Fruit fly (Drosophila melanogaster) whole organism, prepupa: ENCODE data around the gene CG18765.

ENCODE experiments used
- Blimp-1 ChIP-seq: fragments of 200-800 bp; sonication (Bioruptor generic); optimal IDR thresholded peaks from 3 replicates; lab custom pipeline; 2017; ENCODE audit warnings: missing biosample characterization, missing genetic modification characterization, mild to moderate bottlenecking, moderate library complexity, missing genetic modification reagents
- CG10631 ChIP-seq: fragments of 200-800 bp; sonication (Bioruptor generic); optimal IDR thresholded peaks from 2 replicates; lab custom pipeline; 2016; ENCODE audit warnings: missing biosample characterization, missing genetic modification characterization
- CG10669 ChIP-seq: fragments of 200-800 bp; sonication (Bioruptor generic); optimal IDR thresholded peaks from 3 replicates; lab custom pipeline; 2018; ENCODE audit warnings: missing biosample characterization, mild to moderate bottlenecking, missing genetic modification characterization, moderate library complexity
- CG11294 ChIP-seq: fragments of 200-800 bp; sonication (Bioruptor generic); IDR thresholded peaks from 2 replicates; pipeline ENCODE4 v1.3.6; 2022; ENCODE audit warnings: missing biosample characterization, missing genetic modification characterization
- CG11762 ChIP-seq: fragments of 200-800 bp; sonication (Bioruptor generic); optimal IDR thresholded peaks from 3 replicates; lab custom pipeline; 2016; ENCODE audit warnings: missing biosample characterization, missing genetic modification characterization; ENCODE audit not compliant: insufficient read depth
- CG11902 ChIP-seq: fragments of 200-800 bp; sonication (Bioruptor generic); optimal IDR thresholded peaks from 3 replicates; lab custom pipeline; 2016; ENCODE audit warnings: missing biosample characterization, missing genetic modification characterization
- CG15336 ChIP-seq: fragments of 200-800 bp; sonication (Bioruptor generic); IDR thresholded peaks from 2 replicates; pipeline ENCODE4 v1.3.6; 2022; ENCODE audit warnings: missing biosample characterization, missing genetic modification characterization
- CG1621 ChIP-seq: fragments of 200-800 bp; sonication (Bioruptor generic); optimal IDR thresholded peaks from 3 replicates; lab custom pipeline; 2018; ENCODE audit warnings: missing biosample characterization, mild to moderate bottlenecking, missing genetic modification characterization
- CG3032 ChIP-seq: fragments of 200-800 bp; optimal IDR thresholded peaks from 2 replicates; lab custom pipeline; 2019; ENCODE audit warnings: missing biosample characterization, mild to moderate bottlenecking, missing genetic modification characterization, moderate library complexity
- CG31627 ChIP-seq: fragments of 200-800 bp; sonication (Bioruptor generic); optimal IDR thresholded peaks from 3 replicates; lab custom pipeline; 2016; ENCODE audit warnings: missing biosample characterization, missing genetic modification characterization
- CG32006 ChIP-seq: fragments of 200-800 bp; sonication (Bioruptor generic); optimal IDR thresholded peaks from 3 replicates; lab custom pipeline; 2017; ENCODE audit warnings: missing biosample characterization, mild to moderate bottlenecking, missing genetic modification characterization
- CG3919 ChIP-seq: fragments of 200-800 bp; sonication (Bioruptor generic); optimal IDR thresholded peaks from 3 replicates; lab custom pipeline; 2016; ENCODE audit warnings: missing biosample characterization, missing genetic modification characterization
- CG4318 ChIP-seq: fragments of 200-800 bp; sonication (Bioruptor generic); optimal IDR thresholded peaks from 3 replicates; lab custom pipeline; 2017; ENCODE audit warnings: missing biosample characterization, mild to moderate bottlenecking, missing genetic modification characterization
- CG6163 ChIP-seq: fragments of 200-800 bp; sonication (Bioruptor generic); IDR thresholded peaks from 3 replicates; pipeline ENCODE4 v1.3.6; 2022; ENCODE audit warnings: missing biosample characterization, missing genetic modification characterization
- CG6276 ChIP-seq: fragments of 200-800 bp; sonication (Bioruptor generic); optimal IDR thresholded peaks from 2 replicates; lab custom pipeline; 2017; ENCODE audit warnings: missing biosample characterization, mild to moderate bottlenecking, missing genetic modification characterization
- CG6792 ChIP-seq: fragments of 200-800 bp; sonication (Bioruptor generic); optimal IDR thresholded peaks from 3 replicates; lab custom pipeline; 2016; ENCODE audit warnings: missing biosample characterization, missing genetic modification characterization
- CG6854 ChIP-seq: fragments of 200-800 bp; sonication (Bioruptor generic); optimal IDR thresholded peaks from 2 replicates; lab custom pipeline; 2017; ENCODE audit warnings: missing biosample characterization, mild to moderate bottlenecking, missing genetic modification characterization
- CG8119 ChIP-seq: fragments of 200-800 bp; sonication (Bioruptor generic); IDR thresholded peaks from 3 replicates; pipeline ENCODE4 v1.3.6; 2022; ENCODE audit warnings: missing biosample characterization, missing genetic modification characterization
- CG8319 ChIP-seq: fragments of 200-800 bp; sonication (Bioruptor generic); optimal IDR thresholded peaks from 3 replicates; lab custom pipeline; 2016; ENCODE audit warnings: missing biosample characterization, missing genetic modification characterization
- CG8632 ChIP-seq: fragments of 200-800 bp; sonication (Bioruptor generic); optimal IDR thresholded peaks from 3 replicates; lab custom pipeline; 2016; ENCODE audit warnings: missing biosample characterization, missing genetic modification characterization
- Ets21C ChIP-seq: fragments of 200-800 bp; sonication (Bioruptor generic); optimal IDR thresholded peaks from 3 replicates; lab custom pipeline; 2016; ENCODE audit warnings: missing biosample characterization, missing genetic modification characterization
- Ets96B ChIP-seq: fragments of 200-800 bp; optimal IDR thresholded peaks from 2 replicates; lab custom pipeline; 2019; ENCODE audit warnings: missing biosample characterization, mild to moderate bottlenecking, missing genetic modification characterization, moderate library complexity
- Gug ChIP-seq: fragments of 200-800 bp; sonication (Bioruptor generic); IDR thresholded peaks from 2 replicates; pipeline ENCODE4 v1.3.6; 2022; ENCODE audit warnings: missing biosample characterization, missing genetic modification characterization
- Hr38 ChIP-seq: sonication (Bioruptor generic); optimal IDR thresholded peaks from 2 replicates; lab custom pipeline; 2016; ENCODE audit warnings: missing biosample characterization, missing genetic modification characterization
- Hr39 ChIP-seq: fragments of 200-800 bp; sonication (Bioruptor generic); optimal IDR thresholded peaks from 2 replicates; lab custom pipeline; 2016; ENCODE audit warnings: missing biosample characterization, missing genetic modification characterization
- Hr4 ChIP-seq: fragments of 200-800 bp; sonication (Bioruptor generic); optimal IDR thresholded peaks from 3 replicates; lab custom pipeline; 2016; ENCODE audit warnings: missing biosample characterization, missing genetic modification characterization
- OdsH ChIP-seq: fragments of 200-800 bp; sonication (Bioruptor generic); optimal IDR thresholded peaks from 3 replicates; lab custom pipeline; 2016; ENCODE audit warnings: missing biosample characterization, missing genetic modification characterization
- Smox ChIP-seq: fragments of 200-800 bp; sonication (Bioruptor generic); optimal IDR thresholded peaks from 3 replicates; lab custom pipeline; 2016; ENCODE audit warnings: missing biosample characterization, missing genetic modification characterization
- Sox102F ChIP-seq: fragments of 200-800 bp; sonication (Bioruptor generic); optimal IDR thresholded peaks from 2 replicates; lab custom pipeline; 2016; ENCODE audit warnings: missing biosample characterization, mild to moderate bottlenecking, missing genetic modification characterization
- Sox14 ChIP-seq: fragments of 200-800 bp; sonication (Bioruptor generic); optimal IDR thresholded peaks from 3 replicates; lab custom pipeline; 2016; ENCODE audit warnings: missing biosample characterization, missing genetic modification characterization
- achi ChIP-seq: fragments of 200-800 bp; sonication (Bioruptor generic); optimal IDR thresholded peaks from 3 replicates; lab custom pipeline; 2016; ENCODE audit warnings: missing biosample characterization, missing genetic modification characterization
- acj6 ChIP-seq: fragments of 200-800 bp; sonication (Bioruptor generic); optimal IDR thresholded peaks from 3 replicates; lab custom pipeline; 2016; ENCODE audit warnings: missing biosample characterization, missing genetic modification characterization
- dac ChIP-seq: fragments of 200-800 bp; sonication (Bioruptor generic); optimal IDR thresholded peaks from 2 replicates; lab custom pipeline; 2017; ENCODE audit warnings: missing biosample characterization, mild to moderate bottlenecking, missing genetic modification characterization
- eg ChIP-seq: fragments of 200-800 bp; sonication (Bioruptor generic); IDR thresholded peaks from 3 replicates; pipeline ENCODE4 v1.3.6; 2022; ENCODE audit warnings: missing biosample characterization, missing genetic modification characterization
- esn ChIP-seq: fragments of 200-800 bp; sonication (Bioruptor generic); optimal IDR thresholded peaks from 2 replicates; lab custom pipeline; 2016; ENCODE audit warnings: missing biosample characterization, mild to moderate bottlenecking, missing genetic modification characterization, moderate library complexity
- fd59A ChIP-seq: fragments of 200-800 bp; sonication (Bioruptor generic); optimal IDR thresholded peaks from 2 replicates; lab custom pipeline; 2017; ENCODE audit warnings: missing biosample characterization, mild to moderate bottlenecking, missing genetic modification characterization, missing genetic modification reagents
- fd85E ChIP-seq: fragments of 200-800 bp; sonication (Bioruptor generic); optimal IDR thresholded peaks from 3 replicates; lab custom pipeline; 2016; ENCODE audit warnings: missing biosample characterization, missing genetic modification characterization
- fkh ChIP-seq: fragments of 200-800 bp; sonication (Bioruptor generic); optimal IDR thresholded peaks from 3 replicates; lab custom pipeline; 2017; ENCODE audit warnings: missing biosample characterization, mild to moderate bottlenecking, missing genetic modification characterization, moderate library complexity
- lz ChIP-seq: fragments of 200-800 bp; sonication (Bioruptor generic); optimal IDR thresholded peaks from 3 replicates; lab custom pipeline; 2016; ENCODE audit warnings: missing biosample characterization, missing genetic modification characterization
- pdm3 ChIP-seq: fragments of 200-800 bp; sonication (Bioruptor generic); optimal IDR thresholded peaks from 3 replicates; lab custom pipeline; 2016; ENCODE audit warnings: missing biosample characterization, missing genetic modification characterization
- salr ChIP-seq, 2 experiments: fragments of 200-800 bp; sonication (Bioruptor generic); optimal IDR thresholded peaks; 3 replicates each; lab custom pipeline; 2016 to 2018; ENCODE audit warnings: missing biosample characterization in 2 of 2, missing genetic modification characterization in 2 of 2, mild to moderate bottlenecking in 1 of 2
- ss ChIP-seq, 2 experiments: fragments of 200-800 bp; sonication (Bioruptor generic); optimal IDR thresholded peaks; 2 replicates in 1 of 2; 3 replicates in 1 of 2; lab custom pipeline; 2017 to 2018; ENCODE audit warnings: mild to moderate bottlenecking in 2 of 2, missing biosample characterization in 2 of 2, missing genetic modification characterization in 2 of 2, moderate library complexity in 1 of 2
- svp ChIP-seq: fragments of 200-800 bp; sonication (Bioruptor generic); peaks from one replicate; lab custom pipeline; 2016; ENCODE audit warnings: missing biosample characterization, missing genetic modification characterization
- topi ChIP-seq: fragments of 200-800 bp; sonication (Bioruptor generic); optimal IDR thresholded peaks from 3 replicates; lab custom pipeline; 2016; ENCODE audit warnings: missing biosample characterization, missing genetic modification characterization
- vri ChIP-seq: fragments of 200-800 bp; sonication (Bioruptor generic); optimal IDR thresholded peaks from 3 replicates; lab custom pipeline; 2016; ENCODE audit warnings: missing biosample characterization, mild to moderate bottlenecking, missing genetic modification characterization

Gene CG18765

DNA sequence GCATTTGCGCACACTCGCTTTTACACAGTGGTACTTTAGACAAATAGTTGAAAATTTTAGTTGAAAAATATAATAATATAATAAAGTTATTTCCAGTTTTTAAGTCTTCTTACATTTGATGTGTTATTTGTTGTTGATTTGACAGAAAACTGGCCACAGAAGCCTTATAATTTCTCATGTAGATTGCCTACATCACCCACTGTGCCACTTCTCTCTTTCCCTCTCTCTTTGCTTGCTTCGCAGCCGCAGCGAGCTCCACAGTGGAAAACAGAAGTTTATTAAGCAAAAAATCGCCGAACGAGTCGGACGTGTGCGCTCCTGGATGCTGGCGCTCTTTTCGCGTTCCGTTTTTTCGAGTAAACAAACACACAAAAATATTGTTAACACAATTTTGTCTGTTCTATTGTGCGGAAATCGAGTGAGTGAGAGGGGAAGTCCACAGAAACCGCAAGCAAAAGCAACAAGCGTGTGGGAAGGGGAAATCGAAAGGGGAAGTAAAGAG, 35.7 kb downstream of the CG18765 start, which contains the start of gene CG42327 (continued):
- peak; percentile 93 for TF ChIP-seq CG10669 (GFP tag; lab: Kevin White, UChicago)
- peak; percentile 95 for TF ChIP-seq CG6276
- TF ChIP-seq CG15336, result peak; percentile 99
- TF ChIP-seq CG8119 (GFP tag; lab: Robert Waterston, UW), result peak; percentile 99
- TF ChIP-seq Gug, result peak; percentile 92
- peak; percentile 94 for TF ChIP-seq Sox14 (GFP tag; lab: Kevin White, UChicago)
- peak; percentile 81 to 85 for TF ChIP-seq ss (GFP tag; optimal IDR thresholded peaks at IDR 0.05; lab: Kevin White, UChicago)
- TF ChIP-seq svp (GFP tag; lab: Kevin White, UChicago), result peak; percentile 96
- peak; percentile 82 for TF ChIP-seq CG6854 (GFP tag; lab: Kevin White, UChicago)
- TF ChIP-seq fkh, result peak; percentile 86
- TF ChIP-seq esn (GFP tag; lab: Kevin White, UChicago), result peak; percentile 96
- peak; percentile 80 for TF ChIP-seq fd85E
- peak; percentile 93 for TF ChIP-seq topi (GFP tag; lab: Kevin White, UChicago)
- peak; percentile 90 for TF ChIP-seq CG31627 (GFP tag; lab: Kevin White, UChicago)
- peak; percentile 97 for TF ChIP-seq CG4318 (GFP tag; lab: Kevin White, UChicago)
- peak; percentile 85 to 95 for TF ChIP-seq salr (GFP tag; optimal IDR thresholded peaks at IDR 0.05; lab: Kevin White, UChicago)
- TF ChIP-seq achi (GFP tag; lab: Kevin White, UChicago), result peak; percentile 97
- TF ChIP-seq CG8632, result peak; percentile 93
- peak; percentile 96 for TF ChIP-seq acj6 (GFP tag; lab: Kevin White, UChicago)
- TF ChIP-seq, all 60 proteins: peak for 59

- TF ChIP-seq CG3032 (tag; lab: Kevin White, UChicago) (peak; percentile 56), CG8119 (GFP tag; lab: Robert Waterston, UW) (no peak), topi (GFP tag; lab: Kevin White, UChicago) (peak; percentile 39), Hr4 (peak; percentile 45), ss (GFP tag; optimal IDR thresholded peaks at IDR 0.05; lab: Kevin White, UChicago) (peak in 1 of 2 experiments; percentile 12), CG3919 (GFP tag; lab: Kevin White, UChicago) (peak; percentile 56), Blimp-1 (GFP tag; lab: Kevin White, UChicago) (no peak), Ets96B (tag; lab: Kevin White, UChicago) (peak; percentile 36), CG11762 (GFP tag; lab: Kevin White, UChicago) (no peak), fd59A (GFP tag; lab: Kevin White, UChicago) (peak; percentile 9), CG6854 (GFP tag; lab: Kevin White, UChicago) (no peak), CG6792 (GFP tag; lab: Kevin White, UChicago) (peak; percentile 12), CG8319 (GFP tag; lab: Kevin White, UChicago) (peak; percentile 45), vri (GFP tag; lab: Kevin White, UChicago) (peak; percentile 10), CG6163 (no peak), Smox (GFP tag; lab: Kevin White, UChicago) (peak; percentile 29), CG10631 (peak; percentile 48), OdsH (peak; percentile 58), CG11294 (GFP tag; lab: Robert Waterston, UW) (no peak), Sox14 (GFP tag; lab: Kevin White, UChicago) (peak; percentile 41), CG4318 (GFP tag; lab: Kevin White, UChicago) (no peak), CG8632 (no peak), dac (peak; percentile 3), Hr38 (GFP tag; lab: Kevin White, UChicago) (no peak), Hr39 (peak; percentile 41), CG11902 (GFP tag; lab: Kevin White, UChicago) (peak; percentile 7), Ets21C (GFP tag; lab: Kevin White, UChicago) (peak; percentile 13), CG6276 (no peak), fkh (peak; percentile 75), svp (GFP tag; lab: Kevin White, UChicago) (peak; percentile 52), CG32006 (GFP tag; lab: Kevin White, UChicago) (peak; percentile 43), esn (GFP tag; lab: Kevin White, UChicago) (peak; percentile 66), fd85E (no peak), lz (peak; percentile 45), CG1621 (tag; lab: Kevin White, UChicago) (no peak), Sox102F (GFP tag; lab: Kevin White, UChicago) (peak; percentile 57), acj6 (GFP tag; lab: Kevin White, UChicago) (peak; percentile 46), pdm3 (peak; percentile 44), eg (GFP tag; lab: Robert Waterston, UW) (peak; percentile 37; the same call in 1 of the 3 replicates)
Observed at dm6 chr3R:11650105-11651039, 41.2 kb downstream of the CG18765 start, which contains the start of the genes Csk and Elp1. Csk (minus strand) TSS chr3R:11650706. Elp1 (plus strand) TSS chr3R:11650971.
